Fruit fly (Drosophila melanogaster) whole organism, embryonic: ENCODE data around the gene Sec61alpha.

Experiments used
- Awh ChIP-seq: fragments of 200-800 bp; sonication (Bioruptor generic); IDR thresholded peaks from 2 replicates; pipeline ENCODE4, ENCODE4 v1.3.6; 2022; ENCODE audit warnings: missing biosample characterization, missing genetic modification characterization
- CG12219 ChIP-seq: fragments of 200-800 bp; sonication (Bioruptor generic); optimal IDR thresholded peaks from 3 replicates; lab custom pipeline; 2018; ENCODE audit warnings: missing biosample characterization, mild to moderate bottlenecking, missing genetic modification characterization
- CG12659 ChIP-seq: fragments of 200-800 bp; sonication (Bioruptor generic); optimal IDR thresholded peaks from 3 replicates; lab custom pipeline; 2017; ENCODE audit warnings: mild to moderate bottlenecking, missing biosample characterization, missing genetic modification reagents, missing genetic modification characterization
- CG12942 ChIP-seq: fragments of 200-800 bp; sonication (Bioruptor generic); optimal IDR thresholded peaks from 3 replicates; lab custom pipeline; 2016; ENCODE audit warnings: missing biosample characterization, missing genetic modification characterization
- CG13424 ChIP-seq: fragments of 200-800 bp; sonication (Bioruptor generic); optimal IDR thresholded peaks from 2 replicates; lab custom pipeline; 2019; ENCODE audit warnings: missing biosample characterization, mild to moderate bottlenecking, missing genetic modification characterization, moderate library complexity
- CG14014 ChIP-seq: fragments of 200-800 bp; sonication (Bioruptor generic); IDR thresholded peaks from 2 replicates; pipeline ENCODE4 v1.3.6; 2022; ENCODE audit warnings: missing biosample characterization, missing genetic modification characterization
- CG15269 ChIP-seq: fragments of 200-800 bp; sonication (Bioruptor generic); optimal IDR thresholded peaks from 2 replicates; lab custom pipeline; 2018; ENCODE audit warnings: missing biosample characterization, mild to moderate bottlenecking, missing genetic modification characterization, moderate library complexity
- CG1647 ChIP-seq: fragments of 200-800 bp; sonication (Bioruptor generic); optimal IDR thresholded peaks from 3 replicates; lab custom pipeline; 2016; ENCODE audit warnings: missing biosample characterization, missing genetic modification characterization
- CG16863 ChIP-seq: fragments of 200-800 bp; sonication (Bioruptor generic); optimal IDR thresholded peaks from 3 replicates; lab custom pipeline; 2016; ENCODE audit warnings: missing biosample characterization, missing genetic modification characterization
- CG17186 ChIP-seq: fragments of 200-800 bp; sonication (Bioruptor generic); optimal IDR thresholded peaks from 3 replicates; lab custom pipeline; 2017; ENCODE audit warnings: missing biosample characterization, missing genetic modification reagents, missing genetic modification characterization
- CG1792 ChIP-seq: fragments of 200-800 bp; sonication (Bioruptor generic); optimal IDR thresholded peaks from 2 replicates; lab custom pipeline; 2016; ENCODE audit warnings: missing biosample characterization, missing genetic modification characterization
- CG2202 ChIP-seq: fragments of 200-800 bp; sonication (Bioruptor generic); optimal IDR thresholded peaks from 2 replicates; lab custom pipeline; 2018; ENCODE audit warnings: missing biosample characterization, mild to moderate bottlenecking, missing genetic modification characterization
- CG34224 ChIP-seq: fragments of 200-800 bp; sonication (Bioruptor generic); IDR thresholded peaks from 3 replicates; pipeline ENCODE4 v1.3.6; 2022; ENCODE audit warnings: missing biosample characterization, missing genetic modification characterization; ENCODE audit not compliant: partially characterized antibody
- CG4707 ChIP-seq: fragments of 200-800 bp; sonication (Bioruptor generic); optimal IDR thresholded peaks from 2 replicates; lab custom pipeline; 2018; ENCODE audit warnings: missing biosample characterization, mild to moderate bottlenecking, missing genetic modification characterization, moderate library complexity
- CG7372 ChIP-seq: fragments of 200-800 bp; sonication (Bioruptor generic); IDR thresholded peaks from 2 replicates; pipeline ENCODE4 v1.3.6; 2022; ENCODE audit warnings: missing biosample characterization, missing genetic modification characterization
- CG8478 ChIP-seq: fragments of >200 bp; optimal IDR thresholded peaks from 2 replicates; lab custom pipeline; 2018
- CG9215 ChIP-seq: fragments of 200-800 bp; sonication (Bioruptor generic); IDR thresholded peaks from 2 replicates; pipeline ENCODE4 v1.3.6; 2022; ENCODE audit warnings: missing biosample characterization, missing genetic modification characterization
- CG9876 ChIP-seq: fragments of 200-800 bp; sonication (Bioruptor generic); optimal IDR thresholded peaks from 2 replicates; lab custom pipeline; 2016; ENCODE audit warnings: missing biosample characterization, missing genetic modification characterization
- Dref ChIP-seq: fragments of 200-800 bp; sonication (Bioruptor generic); IDR thresholded peaks from 2 replicates; pipeline ENCODE4 v1.3.6; 2022; ENCODE audit warnings: missing biosample characterization, missing genetic modification characterization
- Eip74EF ChIP-seq, 2 experiments: fragments of 200-800 bp in 1 of 2; fragments of >200 bp in 1 of 2; sonication (Bioruptor generic) in 1 of 2; optimal IDR thresholded peaks; 2 replicates each; lab custom pipeline; 2017 to 2019; ENCODE audit warnings: missing biosample characterization in 2 of 2, missing genetic modification characterization in 2 of 2, mild to moderate bottlenecking in 1 of 2, moderate library complexity in 1 of 2
- GATAe ChIP-seq: fragments of 200-800 bp; sonication (Bioruptor generic); conservative IDR thresholded peaks from 2 replicates; pipeline ENCODE4 v1.3.6; 2022; ENCODE audit warnings: missing biosample characterization, missing genetic modification characterization
- Hr3 ChIP-seq: fragments of 200-800 bp; sonication (Bioruptor generic); optimal IDR thresholded peaks from 3 replicates; lab custom pipeline; 2016; ENCODE audit warnings: missing biosample characterization, missing genetic modification characterization
- Med ChIP-seq: fragments of 200-800 bp; sonication (Bioruptor generic); peaks from one replicate; lab custom pipeline; 2016; ENCODE audit warnings: missing biosample characterization, missing genetic modification characterization, mild to moderate bottlenecking, inconsistent platforms, moderate library complexity
- Mrtf ChIP-seq: fragments of 200-800 bp; sonication (Bioruptor generic); IDR thresholded peaks from 3 replicates; pipeline ENCODE4 v1.3.6; 2022; ENCODE audit warnings: missing biosample characterization, missing genetic modification characterization
- NFAT ChIP-seq: fragments of 200-800 bp; sonication (Bioruptor generic); IDR thresholded peaks from 2 replicates; pipeline ENCODE4 v1.3.6; 2022; ENCODE audit warnings: missing biosample characterization, missing genetic modification characterization
- Nf-YA ChIP-seq: fragments of 200-800 bp; sonication (Bioruptor generic); IDR thresholded peaks from 2 replicates; pipeline ENCODE4 v1.3.6; 2022; ENCODE audit warnings: missing biosample characterization, missing genetic modification characterization
- Oaz ChIP-seq: fragments of 200-800 bp; sonication (Bioruptor generic); IDR thresholded peaks from 2 replicates; pipeline ENCODE4 v1.3.6; 2022; ENCODE audit warnings: missing biosample characterization, missing genetic modification characterization
- Rfx ChIP-seq: fragments of 200-800 bp; sonication (Bioruptor generic); IDR thresholded peaks from 2 replicates; pipeline ENCODE4 v1.3.6; 2022; ENCODE audit warnings: missing biosample characterization, missing genetic modification characterization
- Six4 ChIP-seq: fragments of 200-800 bp; sonication (Bioruptor generic); optimal IDR thresholded peaks from 2 replicates; lab custom pipeline; 2016; ENCODE audit warnings: missing biosample characterization, missing genetic modification characterization
- Stat92E ChIP-seq, 3 experiments: fragments of >200 bp in 2 of 3; fragments of 200-800 bp in 1 of 3; sonication (Bioruptor generic) in 1 of 3; optimal IDR thresholded peaks; 2 replicates each; lab custom pipeline; 2017 to 2019; ENCODE audit warnings: missing biosample characterization in 3 of 3, missing genetic modification characterization in 3 of 3, mild to moderate bottlenecking in 1 of 3, moderate library complexity in 1 of 3
- YL-1 ChIP-seq: fragments of 200-800 bp; sonication (Bioruptor generic); optimal IDR thresholded peaks from 3 replicates; lab custom pipeline; 2017; ENCODE audit warnings: missing biosample characterization, mild to moderate bottlenecking, missing genetic modification characterization
- amos ChIP-seq: fragments of 200-800 bp; sonication (Bioruptor generic); IDR thresholded peaks from 2 replicates; pipeline ENCODE4 v1.3.6; 2022; ENCODE audit warnings: missing biosample characterization, missing genetic modification characterization; ENCODE audit not compliant: partially characterized antibody
- aop ChIP-seq: fragments of 200-800 bp; sonication (Bioruptor generic); IDR thresholded peaks from 2 replicates; pipeline ENCODE4 v1.3.6; 2022; ENCODE audit warnings: missing biosample characterization, missing genetic modification characterization
- bigmax ChIP-seq: fragments of 200-800 bp; sonication (Bioruptor generic); optimal IDR thresholded peaks from 2 replicates; lab custom pipeline; 2018; ENCODE audit warnings: missing biosample characterization, mild to moderate bottlenecking, missing genetic modification characterization
- bowl ChIP-seq: fragments of 200-800 bp; sonication (Bioruptor generic); IDR thresholded peaks from 2 replicates; pipeline ENCODE4 v1.3.6; 2022; ENCODE audit warnings: missing biosample characterization, missing genetic modification characterization
- btn ChIP-seq: fragments of 200-800 bp; sonication (Bioruptor generic); optimal IDR thresholded peaks from 2 replicates; lab custom pipeline; 2016; ENCODE audit warnings: missing biosample characterization, missing genetic modification characterization
- cas ChIP-seq: fragments of 200-800 bp; sonication (Bioruptor generic); IDR thresholded peaks from 2 replicates; pipeline ENCODE4 v1.3.6; 2022; ENCODE audit warnings: missing biosample characterization, missing genetic modification characterization
- cg ChIP-seq: fragments of 200-800 bp; sonication (Bioruptor generic); optimal IDR thresholded peaks from 3 replicates; lab custom pipeline; 2019; ENCODE audit warnings: missing biosample characterization, mild to moderate bottlenecking, missing genetic modification characterization, moderate library complexity
- chn ChIP-seq: fragments of 200-800 bp; sonication (Bioruptor generic); optimal IDR thresholded peaks from 2 replicates; lab custom pipeline; 2016; ENCODE audit warnings: missing biosample characterization, missing genetic modification characterization
- croc ChIP-seq: fragments of 200-800 bp; sonication (Bioruptor generic); conservative IDR thresholded peaks from 3 replicates; pipeline ENCODE4 v1.3.6; 2022; ENCODE audit warnings: missing biosample characterization, missing genetic modification characterization
- cwo ChIP-seq: fragments of 200-800 bp; sonication (Bioruptor generic); optimal IDR thresholded peaks from 3 replicates; lab custom pipeline; 2017; ENCODE audit warnings: missing biosample characterization, missing genetic modification characterization, mild to moderate bottlenecking, moderate library complexity, missing genetic modification reagents
- dmrt99B ChIP-seq: fragments of 200-800 bp; sonication (Bioruptor generic); optimal IDR thresholded peaks from 2 replicates; lab custom pipeline; 2018; ENCODE audit warnings: missing biosample characterization, mild to moderate bottlenecking, missing genetic modification characterization, moderate library complexity
- lbe ChIP-seq: fragments of 200-800 bp; sonication (Bioruptor generic); optimal IDR thresholded peaks from 2 replicates; lab custom pipeline; 2016; ENCODE audit warnings: missing biosample characterization, mild to moderate bottlenecking, missing genetic modification characterization
- lov ChIP-seq, 2 experiments: fragments of 200-800 bp in 1 of 2; fragments of >200 bp in 1 of 2; sonication (Bioruptor generic) in 1 of 2; IDR thresholded peaks in 1 of 2; optimal IDR thresholded peaks in 1 of 2; 2 replicates in 1 of 2; 3 replicates in 1 of 2; pipeline versions ENCODE4 v1.3.6 to Lab custom; 2017 to 2022; ENCODE audit warnings: missing biosample characterization in 1 of 2, missing genetic modification characterization in 1 of 2
- odd ChIP-seq: fragments of 200-800 bp; sonication (Bioruptor generic); optimal IDR thresholded peaks from 2 replicates; lab custom pipeline; 2017; ENCODE audit warnings: missing biosample characterization, mild to moderate bottlenecking, missing genetic modification characterization
- slp2 ChIP-seq: fragments of 200-800 bp; sonication (Bioruptor generic); optimal IDR thresholded peaks from 2 replicates; lab custom pipeline; 2016; ENCODE audit warnings: missing biosample characterization, missing genetic modification characterization
- stwl ChIP-seq: fragments of 200-800 bp; sonication (Bioruptor generic); optimal IDR thresholded peaks from 3 replicates; lab custom pipeline; 2018; ENCODE audit warnings: missing biosample characterization, mild to moderate bottlenecking, missing genetic modification characterization, moderate library complexity
- tgo ChIP-seq: fragments of 200-800 bp; sonication (Bioruptor generic); IDR thresholded peaks from 3 replicates; pipeline ENCODE4 v1.3.6; 2022; ENCODE audit warnings: missing biosample characterization, missing genetic modification characterization
- trh ChIP-seq: fragments of 200-800 bp; sonication (Bioruptor generic); optimal IDR thresholded peaks from 2 replicates; lab custom pipeline; 2016; ENCODE audit warnings: missing biosample characterization, missing genetic modification characterization
- unpg ChIP-seq: fragments of 200-800 bp; sonication (Bioruptor generic); optimal IDR thresholded peaks from 3 replicates; lab custom pipeline; 2018; ENCODE audit warnings: missing biosample characterization, mild to moderate bottlenecking, missing genetic modification characterization, moderate library complexity
- vfl ChIP-seq: fragments of 200-800 bp; sonication (Bioruptor generic); optimal IDR thresholded peaks from 2 replicates; lab custom pipeline; 2016; ENCODE audit warnings: missing biosample characterization, missing genetic modification characterization

Sec61alpha gene

dm6 chr2L:6461497-6461896, 18.9 kb downstream of the Sec61alpha start (continued):
- TF ChIP-seq Nf-YA, result 0 out of 2 replicates have a peak, but pooled peaks have one; percentile 16
- peak; percentile 18 for TF ChIP-seq CG12659 (GFP tag; lab: Kevin White, UChicago)
- TF ChIP-seq CG16863, result no peak
- TF ChIP-seq bigmax (GFP tag; lab: Kevin White, UChicago), result no peak
- TF ChIP-seq Stat92E (GFP tag; optimal IDR thresholded peaks at IDR 0.05; lab: Kevin White, UChicago), result no peak
- TF ChIP-seq slp2, result no peak
- TF ChIP-seq CG34224 (GFP tag; lab: Robert Waterston, UW), result no peak
- TF ChIP-seq trh (GFP tag; lab: Kevin White, UChicago), result no peak
- no peak for TF ChIP-seq tgo (GFP tag; lab: Robert Waterston, UW)
- TF ChIP-seq Dref (GFP tag; lab: Robert Waterston, UW), result no peak
- TF ChIP-seq cwo (GFP tag; lab: Kevin White, UChicago), result no peak
- no peak for TF ChIP-seq Mrtf (GFP tag; lab: Robert Waterston, UW)
- no peak for TF ChIP-seq aop (GFP tag; lab: Robert Waterston, UW)
- no peak for TF ChIP-seq CG7372
- no peak for TF ChIP-seq CG17186 (GFP tag; lab: Kevin White, UChicago)
- TF ChIP-seq Awh (GFP tag; lab: Robert Waterston, UW), result peak; percentile 46; the same call in 1 of the 2 replicates
- TF ChIP-seq cg (GFP tag; lab: Kevin White, UChicago), result no peak
- no peak for TF ChIP-seq chn
- no peak for TF ChIP-seq YL-1
- TF ChIP-seq croc (GFP tag; lab: Robert Waterston, UW), result no peak
- TF ChIP-seq bowl, result no peak
- TF ChIP-seq lov (optimal IDR thresholded peaks at IDR 0.05; lab: Kevin White, UChicago), result no peak
- TF ChIP-seq lov (GFP tag; IDR thresholded peaks at IDR 0.05; lab: Robert Waterston, UW), result no peak
- no peak for TF ChIP-seq vfl (GFP tag; lab: Kevin White, UChicago)
- no peak for TF ChIP-seq NFAT (GFP tag; lab: Robert Waterston, UW)
- TF ChIP-seq CG12219 (GFP tag; lab: Kevin White, UChicago), result peak; percentile 56
- peak; percentile 16 for TF ChIP-seq CG15269 (tag; lab: Kevin White, UChicago)
- TF ChIP-seq btn (GFP tag; lab: Kevin White, UChicago), result no peak
- peak; percentile 52 for TF ChIP-seq lbe (GFP tag; lab: Kevin White, UChicago)
- TF ChIP-seq odd (GFP tag; lab: Kevin White, UChicago), result peak; percentile 59
- TF ChIP-seq CG14014, result no peak
- no peak for TF ChIP-seq Eip74EF (GFP tag; optimal IDR thresholded peaks at IDR 0.05; lab: Kevin White, UChicago)
- no peak for TF ChIP-seq CG9215 (GFP tag; lab: Robert Waterston, UW)
- TF ChIP-seq Six4 (GFP tag; lab: Kevin White, UChicago), result no peak
- TF ChIP-seq dmrt99B (tag; lab: Kevin White, UChicago), result peak; percentile 32
- no peak for TF ChIP-seq stwl (tag; lab: Kevin White, UChicago)
- no peak for TF ChIP-seq cas (GFP tag; lab: Robert Waterston, UW)
- TF ChIP-seq Med, result peak; percentile 84
- TF ChIP-seq CG12942 (GFP tag; lab: Kevin White, UChicago), result no peak
- no peak for TF ChIP-seq Hr3 (GFP tag; lab: Kevin White, UChicago)
- no peak for TF ChIP-seq amos (GFP tag; lab: Robert Waterston, UW)
- TF ChIP-seq GATAe, result no peak
- TF ChIP-seq CG1647 (GFP tag; lab: Kevin White, UChicago), result no peak
- no peak for TF ChIP-seq Rfx
- TF ChIP-seq Oaz (GFP tag; lab: Robert Waterston, UW), result no peak
- peak; percentile 55 for TF ChIP-seq CG4707 (GFP tag; lab: Kevin White, UChicago)
- no peak for TF ChIP-seq CG8478
- TF ChIP-seq CG1792 (GFP tag; lab: Kevin White, UChicago), result no peak
- TF ChIP-seq CG2202 (tag; lab: Kevin White, UChicago), result peak; percentile 1
- TF ChIP-seq CG9876 (GFP tag; lab: Kevin White, UChicago), result no peak
- peak; percentile 48 for TF ChIP-seq CG13424
- TF ChIP-seq unpg (GFP tag; lab: Kevin White, UChicago), result peak; percentile 46
